Worm (Caenorhabditis elegans) whole organism, late embryonic: ENCODE measurements around the gene srg-24.

Experiments
- C08G9.2 ChIP-seq: sonication (generic microtip); optimal IDR thresholded peaks from 2 replicates; lab custom pipeline; 2016; ENCODE audit warnings: mild to moderate bottlenecking, missing genetic modification characterization, moderate library complexity, missing compliant biosample characterization
- F13H6.1 ChIP-seq: sonication (generic microtip); optimal IDR thresholded peaks from 2 replicates; lab custom pipeline; 2016; ENCODE audit warnings: missing genetic modification characterization, missing compliant biosample characterization
- K02D7.2 ChIP-seq: sonication (generic microtip); optimal IDR thresholded peaks from 2 replicates; lab custom pipeline; 2017; ENCODE audit warnings: mild to moderate bottlenecking, missing genetic modification characterization, missing compliant biosample characterization
- K09A11.1 ChIP-seq: sonication (generic microtip); optimal IDR thresholded peaks from 2 replicates; lab custom pipeline; 2017; ENCODE audit warnings: antibody characterized with exemption, mild to moderate bottlenecking, missing genetic modification characterization, missing compliant biosample characterization; ENCODE audit not compliant: insufficient read depth
- T23F11.4 ChIP-seq: fragments of 200-800 bp; sonication (Bioruptor generic); optimal IDR thresholded peaks from 2 replicates; lab custom pipeline; 2018; ENCODE audit warnings: mild to moderate bottlenecking, missing genetic modification characterization, missing compliant biosample characterization
- ahr-1 ChIP-seq: sonication (generic microtip); optimal IDR thresholded peaks from 2 replicates; lab custom pipeline; 2016; ENCODE audit warnings: missing genetic modification characterization, missing compliant biosample characterization
- ceh-18 ChIP-seq: sonication (generic microtip); optimal IDR thresholded peaks from 2 replicates; lab custom pipeline; 2016; ENCODE audit warnings: missing genetic modification characterization, missing compliant biosample characterization
- ceh-19 ChIP-seq: fragments of 200-800 bp; sonication (Bioruptor generic); optimal IDR thresholded peaks from 2 replicates; lab custom pipeline; 2018; ENCODE audit warnings: mild to moderate bottlenecking, missing genetic modification characterization, missing compliant biosample characterization
- ceh-2 ChIP-seq: sonication (generic microtip); optimal IDR thresholded peaks from 2 replicates; lab custom pipeline; 2016; ENCODE audit warnings: missing genotype, missing genetic modification characterization, missing compliant biosample characterization
- ceh-24 ChIP-seq: sonication (generic microtip); optimal IDR thresholded peaks from 2 replicates; lab custom pipeline; 2016; ENCODE audit warnings: mild to moderate bottlenecking, missing genetic modification characterization, missing compliant biosample characterization
- ceh-30 ChIP-seq: fragments of 150-350 bp; optimal IDR thresholded peaks from 2 replicates; lab custom pipeline; 2014; ENCODE audit warnings: missing biosample characterization, missing genetic modification characterization
- ceh-34 ChIP-seq: sonication (generic microtip); optimal IDR thresholded peaks from 2 replicates; lab custom pipeline; 2016; ENCODE audit warnings: mild to moderate bottlenecking, missing genetic modification characterization, missing compliant biosample characterization
- ceh-45 ChIP-seq: fragments of 200-800 bp; sonication (Bioruptor generic); IDR thresholded peaks from 2 replicates; pipeline ENCODE4 v1.3.6; 2022; ENCODE audit warnings: missing genetic modification reagents, missing genetic modification characterization, missing compliant biosample characterization
- ceh-48 ChIP-seq: sonication (generic microtip); optimal IDR thresholded peaks from 2 replicates; lab custom pipeline; 2016; ENCODE audit warnings: missing genetic modification characterization, inconsistent platforms, missing compliant biosample characterization
- ceh-9 ChIP-seq: sonication (generic microtip); optimal IDR thresholded peaks from 2 replicates; lab custom pipeline; 2016; ENCODE audit warnings: mild to moderate bottlenecking, missing genetic modification characterization, inconsistent platforms, missing compliant biosample characterization
- dmd-4 ChIP-seq: sonication (generic microtip); optimal IDR thresholded peaks from 2 replicates; lab custom pipeline; 2016; ENCODE audit warnings: borderline replicate concordance, missing genetic modification characterization, missing compliant biosample characterization
- elt-2 ChIP-seq: sonication (generic microtip); optimal IDR thresholded peaks from 2 replicates; lab custom pipeline; 2016; ENCODE audit warnings: missing genetic modification reagents, missing genetic modification characterization, missing compliant biosample characterization
- elt-4 ChIP-seq: sonication (generic microtip); optimal IDR thresholded peaks from 2 replicates; lab custom pipeline; 2016; ENCODE audit warnings: missing genetic modification characterization, missing compliant biosample characterization
- ets-4 ChIP-seq: sonication (generic microtip); optimal IDR thresholded peaks from 2 replicates; lab custom pipeline; 2016; ENCODE audit warnings: missing genetic modification characterization, missing compliant biosample characterization
- fkh-10 ChIP-seq: fragments of 150-350 bp; optimal IDR thresholded peaks from 2 replicates; lab custom pipeline; 2014; ENCODE audit warnings: missing biosample characterization, missing genetic modification reagents, missing genetic modification characterization
- gmeb-2 ChIP-seq: sonication (generic microtip); optimal IDR thresholded peaks from 2 replicates; lab custom pipeline; 2016; ENCODE audit warnings: missing genetic modification characterization, inconsistent platforms, missing compliant biosample characterization
- hlh-15 ChIP-seq: sonication (generic microtip); optimal IDR thresholded peaks from 2 replicates; lab custom pipeline; 2016; ENCODE audit warnings: missing genetic modification characterization, missing compliant biosample characterization
- hlh-30 ChIP-seq: sonication (generic microtip); optimal IDR thresholded peaks from 2 replicates; lab custom pipeline; 2017; ENCODE audit warnings: antibody characterized with exemption, missing genetic modification characterization, missing compliant biosample characterization; ENCODE audit not compliant: insufficient read depth
- lim-6 ChIP-seq: sonication (generic microtip); optimal IDR thresholded peaks from 2 replicates; lab custom pipeline; 2016; ENCODE audit warnings: missing genetic modification characterization, missing compliant biosample characterization
- lin-11 ChIP-seq: fragments of 200-800 bp; sonication (Bioruptor generic); optimal IDR thresholded peaks from 2 replicates; lab custom pipeline; 2018; ENCODE audit warnings: mild to moderate bottlenecking, missing genetic modification characterization, missing compliant biosample characterization
- madf-2 ChIP-seq: sonication (generic microtip); optimal IDR thresholded peaks from 2 replicates; lab custom pipeline; 2017; ENCODE audit warnings: missing genetic modification characterization, missing compliant biosample characterization
- pat-9 ChIP-seq: fragments of 200-800 bp; sonication (Bioruptor generic); optimal IDR thresholded peaks from 2 replicates; lab custom pipeline; 2018; ENCODE audit warnings: mild to moderate bottlenecking, missing genetic modification characterization, moderate library complexity, missing compliant biosample characterization
- pqm-1 ChIP-seq: sonication (generic microtip); optimal IDR thresholded peaks from 2 replicates; lab custom pipeline; 2016; ENCODE audit warnings: missing genetic modification characterization, missing compliant biosample characterization
- pros-1 ChIP-seq: fragments of 150-350 bp; optimal IDR thresholded peaks from 2 replicates; lab custom pipeline; 2014; ENCODE audit warnings: missing biosample characterization, missing genetic modification reagents, missing genetic modification characterization
- ref-2 ChIP-seq: sonication (generic microtip); optimal IDR thresholded peaks from 2 replicates; lab custom pipeline; 2016; ENCODE audit warnings: missing genetic modification characterization, missing compliant biosample characterization
- sdc-2 ChIP-seq: sonication (generic microtip); optimal IDR thresholded peaks from 2 replicates; lab custom pipeline; 2016; ENCODE audit warnings: missing genotype, missing genetic modification characterization, missing compliant biosample characterization
- syd-9 ChIP-seq: sonication (generic microtip); optimal IDR thresholded peaks from 2 replicates; lab custom pipeline; 2016; ENCODE audit warnings: mild to moderate bottlenecking, missing genetic modification characterization, moderate library complexity, missing compliant biosample characterization
- tbx-2 ChIP-seq: sonication (generic microtip); optimal IDR thresholded peaks from 2 replicates; lab custom pipeline; 2016; ENCODE audit warnings: missing genetic modification characterization, missing compliant biosample characterization
- tbx-7 ChIP-seq: sonication (generic microtip); optimal IDR thresholded peaks from 2 replicates; lab custom pipeline; 2016; ENCODE audit warnings: missing genotype, missing genetic modification characterization, missing compliant biosample characterization
- ttx-3 ChIP-seq: sonication (generic microtip); optimal IDR thresholded peaks from 2 replicates; lab custom pipeline; 2016; ENCODE audit warnings: missing genetic modification reagents, missing genetic modification characterization, missing compliant biosample characterization
- unc-42 ChIP-seq: sonication (generic microtip); optimal IDR thresholded peaks from 2 replicates; lab custom pipeline; 2016; ENCODE audit warnings: missing genotype, missing genetic modification characterization, missing compliant biosample characterization
- unc-55 ChIP-seq: sonication (generic microtip); optimal IDR thresholded peaks from 2 replicates; lab custom pipeline; 2017; ENCODE audit warnings: missing biosample characterization, missing genetic modification reagents, missing genetic modification characterization
- ztf-16 ChIP-seq: sonication (generic microtip); optimal IDR thresholded peaks from 2 replicates; lab custom pipeline; 2017; ENCODE audit warnings: missing genetic modification characterization, missing compliant biosample characterization

Gene srg-24

ce11 chrII:3054622-3055021 is 45.8 kb downstream of the srg-24 start (continued):
- TF ChIP-seq T23F11.4 (no peak), ceh-48 (tag; lab: Kevin White, UChicago) (no peak), hlh-30 (no peak), fkh-10 (GFP tag; lab: Kevin White, UChicago) (no peak), pros-1 (no peak), madf-2 (tag; lab: Kevin White, UChicago) (no peak), ref-2 (tag; lab: Kevin White, UChicago) (peak; percentile 23), ceh-9 (tag; lab: Kevin White, UChicago) (no peak), ceh-34 (peak; percentile 55), gmeb-2 (tag; lab: Kevin White, UChicago) (no peak), C08G9.2 (tag; lab: Kevin White, UChicago) (no peak), ets-4 (tag; lab: Kevin White, UChicago) (no peak), lin-11 (no peak), ceh-18 (tag; lab: Kevin White, UChicago) (no peak)

- no peak for TF ChIP-seq ceh-30 (tag; lab: Kevin White, UChicago)
- no peak for TF ChIP-seq ceh-18 (tag; lab: Kevin White, UChicago)
- no peak for TF ChIP-seq lin-11
- TF ChIP-seq ref-2 (tag; lab: Kevin White, UChicago), result no peak
- TF ChIP-seq unc-55 (GFP tag; lab: Kevin White, UChicago), result no peak
- TF ChIP-seq K02D7.2 (tag; lab: Kevin White, UChicago), result no peak
- no peak for TF ChIP-seq elt-2 (tag; lab: Kevin White, UChicago)
- TF ChIP-seq tbx-7 (tag; lab: Kevin White, UChicago), result no peak
- no peak for TF ChIP-seq elt-4
- no peak for TF ChIP-seq dmd-4
- no peak for TF ChIP-seq unc-42 (tag; lab: Kevin White, UChicago)
- no peak for TF ChIP-seq syd-9 (tag; lab: Kevin White, UChicago)
- no peak for TF ChIP-seq ttx-3 (tag; lab: Kevin White, UChicago)
- no peak for TF ChIP-seq sdc-2 (tag; lab: Kevin White, UChicago)
- no peak for TF ChIP-seq hlh-15
- no peak for TF ChIP-seq ceh-45 (GFP tag; lab: Robert Waterston, UW)
- no peak for TF ChIP-seq lim-6 (tag; lab: Kevin White, UChicago)
- TF ChIP-seq ztf-16 (tag; lab: Kevin White, UChicago), result no peak
- TF ChIP-seq, all 69 proteins: peak for 0
These were observed 46.2 kb downstream of the srg-24 start, which contains the start of gene lido-13 for ce11 chrII:3054221-3054620. Gene lido-13, minus strand, starts transcription at chrII:3054321.

- TF ChIP-seq unc-42 (tag; lab: Kevin White, UChicago) (no peak), ceh-34 (no peak), syd-9 (tag; lab: Kevin White, UChicago) (no peak), sdc-2 (tag; lab: Kevin White, UChicago) (no peak), ceh-9 (tag; lab: Kevin White, UChicago) (no peak), K02D7.2 (tag; lab: Kevin White, UChicago) (no peak), pat-9 (no peak), ahr-1 (tag; lab: Kevin White, UChicago) (no peak), ets-4 (tag; lab: Kevin White, UChicago) (no peak), ceh-19 (GFP tag; lab: Kevin White, UChicago) (no peak), elt-2 (tag; lab: Kevin White, UChicago) (no peak), F13H6.1 (no peak), ceh-24 (tag; lab: Kevin White, UChicago) (no peak), ceh-2 (tag; lab: Kevin White, UChicago) (no peak), K09A11.1 (tag; lab: Kevin White, UChicago) (no peak), lim-6 (tag; lab: Kevin White, UChicago) (no peak), pqm-1 (tag; lab: Kevin White, UChicago) (no peak), tbx-2 (tag; lab: Kevin White, UChicago) (no peak)
These were observed 46.8 kb downstream of the srg-24 start for ce11 chrII:3053689-3054088.
